Worm (Caenorhabditis elegans): ENCODE measurements around the gene F19B10.4.

Gene F19B10.4

DNA sequence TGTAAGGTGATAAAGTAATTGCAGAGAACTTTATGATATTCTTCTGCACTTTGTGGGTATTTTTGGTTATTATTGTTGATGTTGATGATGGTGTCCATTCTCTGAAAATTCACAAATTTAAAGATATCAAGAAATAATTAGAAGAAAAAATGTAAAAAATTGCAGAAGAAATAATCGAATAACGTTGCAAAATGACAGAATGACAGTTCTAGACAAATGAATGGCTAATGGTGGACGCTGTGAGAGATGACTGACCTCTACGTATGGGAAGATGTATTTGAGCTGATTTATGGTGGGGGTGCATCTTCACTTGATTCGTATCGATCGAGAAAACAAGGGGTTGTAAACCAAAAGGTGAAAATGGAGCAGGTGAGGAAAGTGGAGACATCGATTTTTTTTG lies 13.6 kb downstream of the F19B10.4 start, which contains the start of gene sea-1:
sea-1 (minus strand) TSS at position 101 of the 400 bp plus-strand sequence.
- TF ChIP-seq mdt-29 (GFP tag; IDR thresholded peaks at IDR 0.05) (no peak), snpc-1.2 (GFP tag; IDR thresholded peaks at IDR 0.05) (no peak), F26F4.8 (GFP tag; conservative IDR thresholded peaks at IDR 0.05) (no peak), rbr-2 (tag; optimal IDR thresholded peaks at IDR 0.05) (no peak), ztf-11 (tag; optimal IDR thresholded peaks at IDR 0.05) (no peak), tag-97 (GFP tag; IDR thresholded peaks at IDR 0.05) (no peak), D1046.2 (GFP tag; IDR thresholded peaks at IDR 0.05) (no peak), fkh-10 (GFP tag; optimal IDR thresholded peaks at IDR 0.05) (no peak), lin-29 (GFP tag; IDR thresholded peaks at IDR 0.05) (no peak), lin-1 (GFP tag; IDR thresholded peaks at IDR 0.05) (no peak)

DNA sequence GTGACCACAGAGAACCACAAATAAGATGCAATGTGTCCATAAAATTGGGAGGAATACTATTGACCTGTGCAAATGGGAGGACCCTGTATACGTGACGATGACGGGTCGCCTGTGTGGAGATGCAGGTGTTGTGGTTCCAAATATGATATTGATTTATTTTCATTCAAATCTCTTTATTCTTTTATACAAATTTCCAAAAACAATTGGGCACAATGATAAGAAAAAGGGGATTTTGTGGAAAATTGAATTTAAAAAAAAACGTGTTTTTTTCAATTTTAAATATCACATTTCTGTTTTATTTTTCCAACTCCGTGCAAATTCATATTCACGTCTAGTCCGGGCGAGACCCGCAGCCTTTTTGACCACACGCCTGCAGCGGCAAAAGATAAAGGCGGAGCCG lies 15.3 kb downstream of the F19B10.4 start, which contains the start of gene F19B10.2:
F19B10.2 (plus strand) TSS at position 301 of the 400 bp plus-strand sequence.
- TF ChIP-seq daf-19 (GFP tag; conservative IDR thresholded peaks at IDR 0.05) (no peak), egl-43 (GFP tag; IDR thresholded peaks at IDR 0.05) (no peak), nhr-42 (GFP tag; IDR thresholded peaks at IDR 0.05) (no peak), ces-1 (GFP tag; optimal IDR thresholded peaks at IDR 0.05) (no peak), zag-1 (tag; optimal IDR thresholded peaks at IDR 0.05) (no peak), ZK546.5 (tag; optimal IDR thresholded peaks at IDR 0.05) (no peak), Y48G9A.11 (GFP tag; IDR thresholded peaks at IDR 0.05) (no peak), tra-1 (GFP tag; IDR thresholded peaks at IDR 0.05) (no peak), mdt-29 (GFP tag; IDR thresholded peaks at IDR 0.05) (no peak)

DNA sequence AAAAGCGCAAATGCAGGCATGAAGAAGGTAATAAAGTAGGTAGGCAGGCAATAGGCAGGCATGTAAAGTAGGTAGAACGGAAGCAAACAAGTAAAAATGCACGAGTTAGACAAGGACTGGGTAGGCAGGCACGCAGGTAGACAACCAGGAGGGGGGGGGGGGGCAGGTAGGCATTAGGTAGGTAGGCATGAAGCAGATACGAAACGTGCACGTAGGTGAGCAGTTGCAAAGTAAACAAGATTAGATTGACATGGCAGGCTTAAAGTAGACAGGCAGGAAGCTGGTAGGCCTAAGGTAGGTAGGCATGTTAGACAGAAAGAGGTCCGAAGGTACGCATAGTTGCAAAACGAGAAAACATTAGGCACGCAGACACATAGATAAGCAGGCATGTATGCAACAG lies 19.1 kb downstream of the F19B10.4 start:
- TF ChIP-seq unc-62 (GFP tag; optimal IDR thresholded peaks at IDR 0.05 in 1 of 2), result peak in 1 of 2 experiments; percentile 92
- TF ChIP-seq unc-62 (tag; optimal IDR thresholded peaks at IDR 0.05), result no peak
- TF ChIP-seq set-16 (GFP tag; IDR thresholded peaks at IDR 0.05), result no peak

DNA sequence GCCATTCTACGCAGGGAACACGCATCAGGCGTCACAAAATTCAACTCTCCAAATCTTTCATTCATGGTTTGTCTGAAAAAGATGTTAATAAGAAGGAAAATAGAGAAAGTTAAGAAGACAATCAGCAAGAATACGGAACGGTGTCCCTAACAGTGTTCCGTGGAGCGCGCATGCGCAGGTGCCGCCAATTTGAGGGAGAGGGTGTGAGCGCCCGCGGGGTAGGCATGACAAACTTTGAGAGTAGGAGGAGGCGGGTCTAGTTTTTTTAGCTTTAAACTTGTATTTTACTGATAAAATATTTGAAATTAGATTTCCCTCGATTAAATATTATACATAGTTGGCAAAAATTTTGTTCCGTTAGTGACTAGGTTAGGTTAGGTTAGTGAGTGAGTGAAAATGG lies 20.5 kb downstream of the F19B10.4 start:
- TF ChIP-seq T20F7.1 (GFP tag; optimal IDR thresholded peaks at IDR 0.05) (no peak), lin-39 (tag; optimal IDR thresholded peaks at IDR 0.05) (no peak), spr-3 (GFP tag; optimal IDR thresholded peaks at IDR 0.05) (no peak), tag-97 (GFP tag; IDR thresholded peaks at IDR 0.05) (no peak), ceh-32 (tag; optimal IDR thresholded peaks at IDR 0.05; ENCODE audit: poor library complexity) (no peak), php-3 (GFP tag; IDR thresholded peaks at IDR 0.05) (no peak), rbr-2 (tag; optimal IDR thresholded peaks at IDR 0.05) (no peak)

DNA sequence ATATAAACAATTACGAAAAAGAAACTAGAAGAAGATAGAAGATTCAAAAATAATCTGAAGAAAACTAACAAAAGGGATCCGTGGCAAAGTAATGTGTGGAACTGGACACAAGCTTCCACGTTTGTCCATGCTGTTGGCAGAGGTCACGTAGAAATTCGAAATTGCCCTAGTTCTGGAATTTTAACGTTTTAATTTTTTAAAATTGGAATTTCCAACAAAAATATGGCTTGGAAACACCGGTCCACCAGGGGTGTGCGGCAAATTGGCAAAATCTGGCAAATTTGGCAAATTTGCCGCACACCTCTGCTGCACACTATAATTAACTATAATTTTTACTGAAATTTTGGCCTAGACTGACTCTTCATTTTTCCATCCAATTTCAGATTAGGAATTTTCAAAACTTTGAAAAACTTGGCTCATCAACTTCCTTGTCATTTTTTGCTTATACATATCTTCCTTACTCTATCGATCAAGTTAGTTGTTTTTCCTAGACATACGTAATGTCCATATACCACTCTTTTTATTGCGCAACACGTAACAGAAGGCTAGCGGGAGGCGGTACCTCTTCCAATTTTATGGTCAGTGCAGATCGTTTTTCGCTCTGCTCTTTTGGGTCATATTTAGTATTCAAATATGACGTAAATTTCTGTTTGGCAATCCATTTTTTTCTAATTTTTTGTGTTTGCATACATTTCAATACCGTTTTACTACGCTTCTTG lies 21.6 kb downstream of the F19B10.4 start, which contains the start of gene F19B10.10:
F19B10.10 (minus strand) TSS at position 51 of the 719 bp plus-strand sequence.
- no peak for TF ChIP-seq pha-4 (GFP tag; IDR thresholded peaks at IDR 0.05)
- no peak for TF ChIP-seq pha-4 (tag; optimal IDR thresholded peaks at IDR 0.05)
- TF ChIP-seq duxl-1 (tag; optimal IDR thresholded peaks at IDR 0.05; ENCODE audit: poor library complexity), result no peak
- TF ChIP-seq nhr-25 (tag; optimal IDR thresholded peaks at IDR 0.05; ENCODE audit: borderline replicate concordance, insufficient read depth), result no peak
- no peak for TF ChIP-seq zip-11 (GFP tag; IDR thresholded peaks at IDR 0.05)
- TF ChIP-seq lsy-2 (tag; optimal IDR thresholded peaks at IDR 0.05), result no peak
- TF ChIP-seq F26F4.8 (GFP tag; conservative IDR thresholded peaks at IDR 0.05), result no peak
- no peak for TF ChIP-seq hlh-11 (tag; optimal IDR thresholded peaks at IDR 0.05)
- TF ChIP-seq nhr-6 (tag; optimal IDR thresholded peaks at IDR 0.05), result no peak
- no peak for TF ChIP-seq nhr-76 (tag; optimal IDR thresholded peaks at IDR 0.05)
- no peak for TF ChIP-seq snpc-4 (tag; optimal IDR thresholded peaks at IDR 0.05)
- TF ChIP-seq hmg-1.1 (GFP tag; IDR thresholded peaks at IDR 0.05), result no peak
- TF ChIP-seq Y48G9A.11 (GFP tag; IDR thresholded peaks at IDR 0.05), result no peak
- TF ChIP-seq Y75B8A.6 (GFP tag; IDR thresholded peaks at IDR 0.05), result no peak
